Worm (Caenorhabditis elegans): ENCODE measurements around the gene nhr-94.

DNA sequence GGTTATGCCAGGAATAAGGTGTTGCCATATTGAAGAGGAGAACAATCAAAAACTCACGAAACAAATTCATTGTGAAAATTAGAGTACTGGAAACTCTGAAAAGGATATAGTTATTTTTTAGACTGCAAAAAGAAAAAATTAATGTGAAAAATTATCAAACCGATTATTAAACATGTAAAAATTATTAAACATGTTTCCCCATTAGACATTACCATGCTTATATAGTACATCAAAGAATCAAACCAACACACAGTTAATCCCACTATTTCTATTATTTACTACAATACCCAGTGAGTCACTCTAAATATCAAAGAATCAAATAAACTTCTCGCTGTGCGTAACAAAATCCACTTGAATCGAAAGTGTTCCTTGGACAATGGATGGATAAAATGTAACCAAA is 26.9 kb upstream of the nhr-94 start, which contains the start of gene ZK105.13:
- TF ChIP-seq aly-2 (tag; optimal IDR thresholded peaks at IDR 0.05) (no peak), unc-62 (GFP tag; optimal IDR thresholded peaks at IDR 0.05) (no peak), egl-27 (tag; optimal IDR thresholded peaks at IDR 0.05) (no peak), pqm-1 (tag; optimal IDR thresholded peaks at IDR 0.05) (no peak), skn-1 (tag; optimal IDR thresholded peaks at IDR 0.05) (no peak), snpc-4 (tag; optimal IDR thresholded peaks at IDR 0.05) (no peak), ama-1 (optimal IDR thresholded peaks at IDR 0.05) (no peak), nhr-76 (tag; optimal IDR thresholded peaks at IDR 0.05) (no peak), R02D3.7 (tag; optimal IDR thresholded peaks at IDR 0.05) (no peak), elt-3 (tag; optimal IDR thresholded peaks at IDR 0.05) (no peak), sea-2 (GFP tag; optimal IDR thresholded peaks at IDR 0.05) (no peak)
